Worm (Caenorhabditis elegans): Measurements from ENCODE around the gene ugt-66.

DNA sequence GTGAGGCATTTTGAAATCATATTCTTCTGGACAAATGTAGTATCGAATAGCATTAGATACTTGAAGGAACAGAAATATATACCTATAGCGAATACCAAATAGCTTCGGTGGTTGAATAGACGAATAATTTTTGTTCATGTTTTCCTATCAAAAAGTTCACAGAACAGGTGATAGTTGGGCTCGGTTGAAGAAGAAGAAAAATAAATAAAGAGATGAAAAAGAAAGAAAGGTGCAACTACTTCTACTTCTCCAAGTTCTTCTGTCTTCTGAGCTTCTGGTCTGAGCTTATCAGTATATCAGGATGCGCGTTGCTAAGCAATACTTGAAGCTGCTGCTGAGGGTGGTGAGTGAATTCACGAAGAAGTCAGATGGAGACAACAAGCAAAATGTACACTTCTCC lies 19.5 kb upstream of the ugt-66 start, which contains the start of gene C23G10.10:
- TF ChIP-seq him-1 (tag; optimal IDR thresholded peaks at IDR 0.05) (no peak), W03F9.2 (tag; optimal IDR thresholded peaks at IDR 0.05) (no peak), dao-5 (tag; optimal IDR thresholded peaks at IDR 0.05) (no peak)

All from whole organism, L4/young adult.